Fruit fly (Drosophila melanogaster) ovary, adult (tissue): ENCODE measurements around the gene Eig71Eg.
A peak's percentile ranks its signal among the peaks of the same experiment; 100 is the strongest.

Experiments used
- CG17801 ChIP-seq: fragments of 200-800 bp; optimal IDR thresholded peaks from 2 replicates; lab custom pipeline; 2019; ENCODE audit warnings: missing biosample characterization, mild to moderate bottlenecking, missing genetic modification characterization, moderate library complexity; ENCODE audit not compliant: partially characterized antibody

The Eig71Eg gene

DNA sequence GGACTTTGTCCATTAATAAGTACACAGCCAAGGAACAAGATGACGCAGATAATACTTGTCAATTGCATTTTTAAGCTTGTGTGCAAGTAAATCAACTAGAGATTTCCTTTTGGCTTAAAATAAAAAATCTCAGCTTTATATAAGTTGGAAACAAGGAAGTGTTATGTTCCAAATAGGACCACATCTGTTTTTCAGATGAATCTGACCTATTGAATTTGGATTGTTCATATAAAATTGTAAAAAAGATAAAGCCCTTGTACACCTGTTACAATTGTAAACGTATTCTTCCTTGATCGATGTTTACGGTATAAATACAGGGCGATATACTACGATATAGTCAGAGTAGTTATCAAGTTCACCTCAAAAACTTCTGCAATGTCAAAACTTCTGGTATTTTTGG is at the start of gene Eig71Eg, which contains the start of gene Eig71Ef:
Eig71Eg (plus strand) TSS at position 339 of the 400 bp plus-strand sequence.
Eig71Ef (minus strand) TSS at position 101 of the 400 bp plus-strand sequence.
- TF ChIP-seq CG17801 (GFP tag; lab: Kevin White, UChicago), result no peak

- no peak for TF ChIP-seq CG17801 (GFP tag; lab: Kevin White, UChicago)
These were observed 47.3 kb upstream of the Eig71Eg start, which contains the start of gene CG7650 for dm6 chr3L:15610109-15610508. TSS of gene CG7650 (minus strand) at chr3L:15610386.

dm6 chr3L:15612728-15613127 is 44.7 kb upstream of the Eig71Eg start, which contains the start of gene CG13449:
TSS of gene CG13449 (minus strand) at chr3L:15612828.
- no peak for TF ChIP-seq CG17801 (GFP tag; lab: Kevin White, UChicago)

DNA sequence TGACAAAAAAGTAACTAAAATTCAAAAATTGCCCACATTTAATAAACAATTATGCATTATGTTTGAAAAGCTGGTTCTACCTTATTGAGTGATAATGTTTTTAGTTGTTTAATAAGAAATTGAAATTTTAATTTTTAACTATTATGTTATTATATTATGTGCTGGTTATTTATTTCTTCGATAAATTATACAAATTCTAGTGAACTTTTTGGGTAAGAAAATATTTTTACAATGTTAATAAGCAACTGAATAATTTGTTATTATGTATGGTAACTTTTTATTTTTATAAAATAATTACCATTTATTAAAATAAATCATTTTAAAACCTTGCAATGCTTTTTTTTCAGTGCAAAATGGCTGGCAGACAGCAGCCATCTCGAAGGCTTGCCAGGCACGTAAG is 40.9 kb upstream of the Eig71Eg start:
- TF ChIP-seq CG17801 (GFP tag; lab: Kevin White, UChicago), result no peak

- no peak for TF ChIP-seq CG17801 (GFP tag; lab: Kevin White, UChicago)
These were observed 40.5 kb upstream of the Eig71Eg start for dm6 chr3L:15616900-15617299.

- TF ChIP-seq CG17801 (GFP tag; lab: Kevin White, UChicago), result peak; percentile 32
These were observed 37.7 kb upstream of the Eig71Eg start, which contains the start of gene Phs for dm6 chr3L:15619626-15620247. TSS of gene Phs (plus strand) at chr3L:15619901.

DNA sequence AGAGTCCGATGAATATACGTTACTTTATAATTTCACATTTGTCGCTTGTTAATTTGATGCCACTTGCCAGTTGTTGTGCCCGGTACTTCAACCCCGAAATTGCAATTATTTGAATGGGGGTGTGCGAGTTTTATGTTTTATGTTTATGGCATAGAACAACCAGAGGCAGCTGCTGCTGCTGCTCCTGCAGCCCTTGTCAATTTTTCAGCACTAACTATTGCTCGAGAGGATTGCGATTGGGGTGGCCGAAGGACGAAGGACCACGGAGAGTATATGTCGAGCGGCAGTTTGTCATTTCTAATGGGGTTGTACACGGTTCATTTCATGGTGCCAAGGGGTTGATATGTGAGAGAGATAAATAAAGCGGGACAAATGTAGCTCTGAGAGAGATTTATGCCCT is 33.3 kb upstream of the Eig71Eg start:
- TF ChIP-seq CG17801 (GFP tag; lab: Kevin White, UChicago), result no peak

- no peak for TF ChIP-seq CG17801 (GFP tag; lab: Kevin White, UChicago)
These were observed 32.4 kb upstream of the Eig71Eg start for dm6 chr3L:15624944-15625610.

- peak; percentile 92 for TF ChIP-seq CG17801 (GFP tag; lab: Kevin White, UChicago)
These were observed 31.6 kb upstream of the Eig71Eg start for dm6 chr3L:15625676-15626414.

dm6 chr3L:15627295-15627694 is 30.1 kb upstream of the Eig71Eg start:
- no peak for TF ChIP-seq CG17801 (GFP tag; lab: Kevin White, UChicago)

DNA sequence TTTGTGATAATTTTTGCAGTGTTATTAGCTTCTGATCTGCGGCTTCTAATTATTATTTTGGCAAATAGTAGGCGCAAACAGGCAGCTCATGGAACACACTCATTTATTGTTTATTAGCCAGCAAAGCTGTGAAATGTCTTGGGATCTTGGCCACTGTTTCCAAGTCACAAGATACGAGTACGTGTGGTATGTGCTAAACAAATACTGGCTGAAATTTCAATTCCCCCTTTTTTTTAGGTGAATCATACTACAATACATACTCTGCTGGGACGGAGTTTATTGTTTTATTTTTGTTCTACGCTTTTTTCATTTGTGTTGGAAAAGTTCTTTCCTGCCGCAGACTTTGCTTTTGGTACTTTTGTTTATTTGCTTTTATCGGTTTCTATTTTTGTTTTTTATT is 26.4 kb upstream of the Eig71Eg start:
- TF ChIP-seq CG17801 (GFP tag; lab: Kevin White, UChicago), result no peak

DNA sequence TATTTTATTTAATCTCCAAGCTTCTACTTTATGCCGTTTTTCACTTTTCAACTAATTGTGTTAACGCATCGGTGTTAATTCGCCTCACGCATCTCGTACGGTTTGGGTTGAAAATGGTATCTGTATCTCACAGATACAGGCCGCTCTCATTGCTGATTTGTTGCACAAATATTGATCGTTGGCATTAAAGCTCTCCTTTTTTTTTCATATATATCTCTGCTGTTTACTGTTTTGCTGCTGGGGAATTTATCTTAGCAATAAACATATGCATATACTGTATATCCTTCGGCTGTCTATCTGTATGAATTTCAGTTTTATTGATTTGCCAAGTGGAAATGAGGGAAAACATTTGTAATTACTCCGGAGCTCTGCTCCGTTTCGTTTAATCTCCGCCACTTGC is 24.8 kb upstream of the Eig71Eg start:
- TF ChIP-seq CG17801 (GFP tag; lab: Kevin White, UChicago), result no peak

dm6 chr3L:15634368-15635075 is 22.9 kb upstream of the Eig71Eg start:
- no peak for TF ChIP-seq CG17801 (GFP tag; lab: Kevin White, UChicago)

dm6 chr3L:15636359-15636758 is 21.1 kb upstream of the Eig71Eg start:
- TF ChIP-seq CG17801 (GFP tag; lab: Kevin White, UChicago), result no peak

- no peak for TF ChIP-seq CG17801 (GFP tag; lab: Kevin White, UChicago)
These were observed 20.4 kb upstream of the Eig71Eg start for dm6 chr3L:15636978-15637377.
